Fruit fly (Drosophila melanogaster) whole organism, embryonic: ENCODE measurements around the gene rut.

Source experiments
- Antp ChIP-seq: fragments of 200-800 bp; sonication (Bioruptor generic); optimal IDR thresholded peaks from 3 replicates; lab custom pipeline; 2016; ENCODE audit warnings: missing biosample characterization, missing genetic modification characterization
- Blimp-1 ChIP-seq: fragments of 200-800 bp; sonication (Bioruptor generic); optimal IDR thresholded peaks from 3 replicates; lab custom pipeline; 2018; ENCODE audit warnings: missing biosample characterization, missing genetic modification characterization, mild to moderate bottlenecking, moderate library complexity, missing genetic modification reagents
- CG12219 ChIP-seq: fragments of 200-800 bp; sonication (Bioruptor generic); optimal IDR thresholded peaks from 3 replicates; lab custom pipeline; 2018; ENCODE audit warnings: missing biosample characterization, mild to moderate bottlenecking, missing genetic modification characterization
- CG1233 ChIP-seq: fragments of 200-800 bp; sonication (Bioruptor generic); optimal IDR thresholded peaks from 4 replicates; lab custom pipeline; 2018; ENCODE audit warnings: missing biosample characterization, mild to moderate bottlenecking, missing genetic modification characterization
- CG12391 ChIP-seq: fragments of 200-800 bp; sonication (Bioruptor generic); optimal IDR thresholded peaks from 3 replicates; lab custom pipeline; 2018; ENCODE audit warnings: missing biosample characterization, mild to moderate bottlenecking, missing genetic modification characterization, moderate library complexity
- CG12942 ChIP-seq: fragments of 200-800 bp; sonication (Bioruptor generic); optimal IDR thresholded peaks from 3 replicates; lab custom pipeline; 2016; ENCODE audit warnings: missing biosample characterization, missing genetic modification characterization
- CG13894 ChIP-seq: fragments of 200-800 bp; sonication (Bioruptor generic); optimal IDR thresholded peaks from 3 replicates; lab custom pipeline; 2018; ENCODE audit warnings: missing biosample characterization, mild to moderate bottlenecking, missing genetic modification characterization, moderate library complexity
- CG1603 ChIP-seq: fragments of 200-800 bp; sonication (Bioruptor generic); optimal IDR thresholded peaks from 2 replicates; lab custom pipeline; 2019; ENCODE audit warnings: missing biosample characterization, mild to moderate bottlenecking, missing genetic modification characterization, moderate library complexity
- CG16863 ChIP-seq: fragments of 200-800 bp; sonication (Bioruptor generic); optimal IDR thresholded peaks from 3 replicates; lab custom pipeline; 2016; ENCODE audit warnings: missing biosample characterization, missing genetic modification characterization
- CG17361 ChIP-seq: fragments of 200-800 bp; sonication (Bioruptor generic); IDR thresholded peaks from 3 replicates; pipeline ENCODE4 v1.3.6; 2022; ENCODE audit warnings: missing biosample characterization, missing genetic modification characterization
- CG17802 ChIP-seq: fragments of 200-800 bp; sonication (Bioruptor generic); optimal IDR thresholded peaks from 2 replicates; lab custom pipeline; 2018; ENCODE audit warnings: missing biosample characterization, mild to moderate bottlenecking, missing genetic modification characterization, moderate library complexity
- CG18262 ChIP-seq: fragments of 200-800 bp; optimal IDR thresholded peaks from 3 replicates; lab custom pipeline; 2019; ENCODE audit warnings: missing biosample characterization, mild to moderate bottlenecking, missing genetic modification characterization, moderate library complexity
- CG2712 ChIP-seq: fragments of 200-800 bp; optimal IDR thresholded peaks from 3 replicates; lab custom pipeline; 2019; ENCODE audit warnings: missing biosample characterization, mild to moderate bottlenecking, missing genetic modification characterization, moderate library complexity
- CG2889 ChIP-seq: fragments of 200-800 bp; sonication (Bioruptor generic); IDR thresholded peaks from 3 replicates; pipeline ENCODE4 v1.3.6; 2022; ENCODE audit warnings: missing biosample characterization, missing genetic modification characterization
- CG30403 ChIP-seq: fragments of 200-800 bp; sonication (Bioruptor generic); optimal IDR thresholded peaks from 3 replicates; lab custom pipeline; 2016; ENCODE audit warnings: missing biosample characterization, missing genetic modification characterization
- CG3726 ChIP-seq: fragments of 200-800 bp; sonication (Bioruptor generic); IDR thresholded peaks from 3 replicates; pipeline ENCODE4, ENCODE4 v1.3.6; 2022; ENCODE audit warnings: missing biosample characterization, missing genetic modification characterization
- CG4424 ChIP-seq: fragments of 200-800 bp; sonication (Bioruptor generic); optimal IDR thresholded peaks from 3 replicates; lab custom pipeline; 2016; ENCODE audit warnings: missing biosample characterization, missing genetic modification characterization
- CG5245 ChIP-seq: fragments of 200-800 bp; sonication (Bioruptor generic); optimal IDR thresholded peaks from 3 replicates; lab custom pipeline; 2016; ENCODE audit warnings: missing biosample characterization, missing genetic modification characterization
- CG7357 ChIP-seq: fragments of 200-800 bp; sonication (Bioruptor generic); IDR thresholded peaks from 3 replicates; pipeline ENCODE4 v1.3.6; 2022; ENCODE audit warnings: missing biosample characterization, missing genetic modification characterization
- CG8478 ChIP-seq: fragments of >200 bp; optimal IDR thresholded peaks from 2 replicates; lab custom pipeline; 2018
- CHES-1-like ChIP-seq: fragments of 200-800 bp; sonication (Bioruptor generic); optimal IDR thresholded peaks from 2 replicates; lab custom pipeline; 2016; ENCODE audit warnings: missing biosample characterization, missing genetic modification characterization
- D19B ChIP-seq: fragments of 200-800 bp; sonication (Bioruptor generic); optimal IDR thresholded peaks from 2 replicates; lab custom pipeline; 2017; ENCODE audit warnings: missing biosample characterization, mild to moderate bottlenecking, missing genetic modification characterization
- E2f2 ChIP-seq: fragments of 200-800 bp; sonication (Bioruptor generic); IDR thresholded peaks from 2 replicates; pipeline ENCODE4 v1.3.6; 2022; ENCODE audit warnings: missing biosample characterization, missing genetic modification characterization
- Ets65A ChIP-seq: fragments of 200-800 bp; sonication (Bioruptor generic); peaks from one replicate; lab custom pipeline; 2016; ENCODE audit warnings: missing biosample characterization, missing genetic modification characterization
- Gsc ChIP-seq: fragments of 200-800 bp; sonication (Bioruptor generic); IDR thresholded peaks from 2 replicates; pipeline ENCODE4 v1.3.6; 2022; ENCODE audit warnings: missing biosample characterization, missing genetic modification characterization
- Lhr ChIP-seq: fragments of 200-800 bp; sonication (Bioruptor generic); optimal IDR thresholded peaks from 3 replicates; lab custom pipeline; 2017; ENCODE audit warnings: mild to moderate bottlenecking, missing biosample characterization, missing genetic modification reagents, missing genetic modification characterization
- Mad ChIP-seq: fragments of 200-800 bp; sonication (Bioruptor generic); optimal IDR thresholded peaks from 2 replicates; lab custom pipeline; 2016; ENCODE audit warnings: missing biosample characterization, missing genetic modification characterization
- Oli ChIP-seq: fragments of 200-800 bp; sonication (Bioruptor generic); optimal IDR thresholded peaks from 2 replicates; lab custom pipeline; 2018; ENCODE audit warnings: missing biosample characterization, mild to moderate bottlenecking, missing genetic modification characterization, moderate library complexity
- PHDP ChIP-seq: fragments of 200-800 bp; sonication (Bioruptor generic); optimal IDR thresholded peaks from 3 replicates; lab custom pipeline; 2018; ENCODE audit warnings: missing biosample characterization, mild to moderate bottlenecking, missing genetic modification characterization, moderate library complexity
- Ssrp ChIP-seq: fragments of 200-800 bp; sonication (Bioruptor generic); optimal IDR thresholded peaks from 2 replicates; lab custom pipeline; 2018; ENCODE audit warnings: missing biosample characterization, mild to moderate bottlenecking, missing genetic modification characterization, moderate library complexity
- Xbp1 ChIP-seq: fragments of 200-800 bp; sonication (Bioruptor generic); optimal IDR thresholded peaks from 3 replicates; lab custom pipeline; 2016; ENCODE audit warnings: missing biosample characterization, mild to moderate bottlenecking, missing genetic modification characterization
- YL-1 ChIP-seq: fragments of 200-800 bp; sonication (Bioruptor generic); optimal IDR thresholded peaks from 3 replicates; lab custom pipeline; 2017; ENCODE audit warnings: missing biosample characterization, mild to moderate bottlenecking, missing genetic modification characterization
- ash1 ChIP-seq: fragments of 200-800 bp; sonication (Bioruptor generic); optimal IDR thresholded peaks from 2 replicates; lab custom pipeline; 2018; ENCODE audit warnings: missing biosample characterization, mild to moderate bottlenecking, missing genetic modification characterization
- bcd ChIP-seq: fragments of 200-800 bp; sonication (Bioruptor generic); optimal IDR thresholded peaks from 2 replicates; lab custom pipeline; 2017; ENCODE audit warnings: missing biosample characterization, mild to moderate bottlenecking, missing genetic modification characterization
- bigmax ChIP-seq: fragments of 200-800 bp; sonication (Bioruptor generic); optimal IDR thresholded peaks from 2 replicates; lab custom pipeline; 2018; ENCODE audit warnings: missing biosample characterization, mild to moderate bottlenecking, missing genetic modification characterization
- bsh ChIP-seq, 2 experiments: fragments of 200-800 bp; sonication (Bioruptor generic); optimal IDR thresholded peaks; 2 replicates each; lab custom pipeline; 2017 to 2018; ENCODE audit warnings: mild to moderate bottlenecking in 2 of 2, missing biosample characterization in 2 of 2, missing genetic modification characterization in 2 of 2, moderate library complexity in 1 of 2
- crc ChIP-seq: fragments of 200-800 bp; sonication (Bioruptor generic); optimal IDR thresholded peaks from 2 replicates; lab custom pipeline; 2016; ENCODE audit warnings: missing biosample characterization, missing genetic modification characterization
- da ChIP-seq: fragments of 200-800 bp; sonication (Bioruptor generic); optimal IDR thresholded peaks from 2 replicates; lab custom pipeline; 2016; ENCODE audit warnings: missing biosample characterization, missing genetic modification characterization
- dmrt11E ChIP-seq: fragments of 200-800 bp; sonication (Bioruptor generic); optimal IDR thresholded peaks from 3 replicates; lab custom pipeline; 2018; ENCODE audit warnings: missing biosample characterization, mild to moderate bottlenecking, missing genetic modification characterization, moderate library complexity
- dmrt99B ChIP-seq: fragments of 200-800 bp; sonication (Bioruptor generic); optimal IDR thresholded peaks from 2 replicates; lab custom pipeline; 2018; ENCODE audit warnings: missing biosample characterization, mild to moderate bottlenecking, missing genetic modification characterization, moderate library complexity
- esg ChIP-seq: fragments of 200-800 bp; sonication (Bioruptor generic); conservative IDR thresholded peaks from 2 replicates; pipeline ENCODE4 v1.3.6; 2022; ENCODE audit warnings: missing biosample characterization, missing genetic modification characterization
- fd3F ChIP-seq: fragments of 200-800 bp; sonication (Bioruptor generic); optimal IDR thresholded peaks from 2 replicates; lab custom pipeline; 2018; ENCODE audit warnings: missing biosample characterization, mild to moderate bottlenecking, missing genetic modification characterization, moderate library complexity
- fd64A ChIP-seq: fragments of 200-800 bp; sonication (Bioruptor generic); optimal IDR thresholded peaks from 3 replicates; lab custom pipeline; 2018; ENCODE audit warnings: missing biosample characterization, mild to moderate bottlenecking, missing genetic modification characterization
- fu2 ChIP-seq: fragments of 200-800 bp; sonication (Bioruptor generic); optimal IDR thresholded peaks from 2 replicates; lab custom pipeline; 2016; ENCODE audit warnings: missing biosample characterization, missing genetic modification characterization
- gcm ChIP-seq: fragments of 200-800 bp; sonication (Bioruptor generic); optimal IDR thresholded peaks from 2 replicates; lab custom pipeline; 2019; ENCODE audit warnings: missing biosample characterization, mild to moderate bottlenecking, missing genetic modification characterization, moderate library complexity
- gem ChIP-seq: fragments of 200-800 bp; sonication (Bioruptor generic); optimal IDR thresholded peaks from 2 replicates; lab custom pipeline; 2019; ENCODE audit warnings: missing biosample characterization, mild to moderate bottlenecking, missing genetic modification characterization, moderate library complexity
- grau ChIP-seq: fragments of 200-800 bp; optimal IDR thresholded peaks from 3 replicates; lab custom pipeline; 2019; ENCODE audit warnings: missing biosample characterization, mild to moderate bottlenecking, missing genetic modification characterization, moderate library complexity
- lola ChIP-seq, 3 experiments: fragments of >200 bp in 2 of 3; fragments of 200-800 bp in 1 of 3; sonication (Bioruptor generic) in 1 of 3; optimal IDR thresholded peaks; 2 replicates each; lab custom pipeline; 2017 to 2019; ENCODE audit warnings: missing biosample characterization in 3 of 3, missing genetic modification characterization in 3 of 3, mild to moderate bottlenecking in 1 of 3, moderate library complexity in 1 of 3
- ro ChIP-seq: fragments of 200-800 bp; sonication (Bioruptor generic); IDR thresholded peaks from 2 replicates; pipeline ENCODE4 v1.3.6; 2022; ENCODE audit warnings: missing biosample characterization, missing genetic modification characterization
- unpg ChIP-seq: fragments of 200-800 bp; sonication (Bioruptor generic); optimal IDR thresholded peaks from 3 replicates; lab custom pipeline; 2018; ENCODE audit warnings: missing biosample characterization, mild to moderate bottlenecking, missing genetic modification characterization, moderate library complexity
- zen ChIP-seq: fragments of 200-800 bp; sonication (Bioruptor generic); optimal IDR thresholded peaks from 3 replicates; lab custom pipeline; 2018; ENCODE audit warnings: missing biosample characterization, mild to moderate bottlenecking, missing genetic modification characterization, moderate library complexity

rut gene

DNA sequence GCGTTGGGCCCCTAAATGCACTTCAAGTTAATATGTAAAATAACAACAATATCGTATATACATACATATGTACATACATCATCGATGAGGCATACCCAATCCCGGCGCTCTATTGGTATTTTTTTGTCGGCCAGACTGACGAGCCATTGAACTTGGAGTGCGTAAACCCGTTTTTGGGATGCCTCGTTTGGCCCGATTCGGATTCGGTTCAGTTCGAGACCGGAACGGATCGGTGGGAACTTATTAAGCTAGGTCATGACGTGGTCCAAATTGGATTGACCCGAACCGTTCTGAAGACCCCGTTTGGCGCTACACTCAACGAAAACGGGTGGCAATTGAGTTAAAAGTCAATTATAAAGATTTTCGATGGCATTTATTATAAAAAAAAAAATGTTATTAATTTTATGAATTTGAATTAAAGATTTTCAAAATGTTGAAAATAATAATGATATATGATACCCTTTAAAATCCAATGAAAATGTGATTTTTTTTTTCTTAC, 20.3 kb upstream of the rut start (continued):
- TF ChIP-seq CG12942 (GFP tag; lab: Kevin White, UChicago) (no peak), fd64A (GFP tag; lab: Kevin White, UChicago) (no peak), Antp (GFP tag; lab: Kevin White, UChicago) (no peak), Gsc (no peak), bsh (GFP tag; optimal IDR thresholded peaks at IDR 0.05; lab: Kevin White, UChicago) (peak in 1 of 2 experiments; percentile 59), ash1 (GFP tag; lab: Kevin White, UChicago) (no peak), da (GFP tag; lab: Kevin White, UChicago) (no peak), CG16863 (GFP tag; lab: Kevin White, UChicago) (no peak), esg (GFP tag; lab: Robert Waterston, UW) (no peak), Blimp-1 (GFP tag; lab: Kevin White, UChicago) (peak; percentile 54), Ssrp (tag; lab: Kevin White, UChicago) (peak; percentile 6), YL-1 (GFP tag; lab: Kevin White, UChicago) (no peak), D19B (GFP tag; lab: Kevin White, UChicago) (no peak), dmrt11E (tag; lab: Kevin White, UChicago) (peak; percentile 49), CG4424 (no peak), grau (tag; lab: Kevin White, UChicago) (peak; percentile 14), CG13894 (tag; lab: Kevin White, UChicago) (peak; percentile 21), dmrt99B (tag; lab: Kevin White, UChicago) (no peak), CG1603 (tag; lab: Kevin White, UChicago) (no peak), gem (tag; lab: Kevin White, UChicago) (peak; percentile 58), CG1233 (GFP tag; lab: Kevin White, UChicago) (no peak), ro (GFP tag; lab: Robert Waterston, UW) (no peak), CG2712 (peak; percentile 34), Lhr (no peak), CG17802 (no peak), CG18262 (peak; percentile 20), E2f2 (GFP tag; lab: Robert Waterston, UW) (no peak), Xbp1 (GFP tag; lab: Kevin White, UChicago) (peak; percentile 21), Oli (peak; percentile 13), CG7357 (GFP tag; lab: Robert Waterston, UW) (no peak), CG3726 (GFP tag; lab: Robert Waterston, UW) (no peak), CG30403 (GFP tag; lab: Kevin White, UChicago) (peak; percentile 24), CG12391 (tag; lab: Kevin White, UChicago) (peak; percentile 32), Mad (GFP tag; lab: Kevin White, UChicago) (no peak), CG12219 (GFP tag; lab: Kevin White, UChicago) (no peak), fd3F (GFP tag; lab: Kevin White, UChicago) (no peak), CHES-1-like (GFP tag; lab: Kevin White, UChicago) (no peak), gcm (GFP tag; lab: Kevin White, UChicago) (no peak), zen (tag; lab: Kevin White, UChicago) (no peak), CG2889 (GFP tag; lab: Robert Waterston, UW) (no peak), unpg (GFP tag; lab: Kevin White, UChicago) (peak; percentile 30), bcd (GFP tag; lab: Kevin White, UChicago) (no peak), CG17361 (GFP tag; lab: Robert Waterston, UW) (0 out of 3 replicates have a peak, but pooled peaks have one; percentile 28), fu2 (GFP tag; lab: Kevin White, UChicago) (no peak), crc (GFP tag; lab: Kevin White, UChicago) (no peak), CG5245 (GFP tag; lab: Kevin White, UChicago) (no peak), Ets65A (GFP tag; lab: Kevin White, UChicago) (no peak), PHDP (tag; lab: Kevin White, UChicago) (peak; percentile 31), bigmax (GFP tag; lab: Kevin White, UChicago) (no peak), lola (GFP tag; optimal IDR thresholded peaks at IDR 0.05; lab: Kevin White, UChicago) (peak in 1 of 3 experiments; percentile 61), CG8478 (lab: Kevin White, UChicago) (no peak)
